Fruit fly (Drosophila melanogaster) whole organism, prepupa: Measurements from ENCODE around the gene CG42537.

ENCODE experiments used
- Blimp-1 ChIP-seq: fragments of 200-800 bp; sonication (Bioruptor generic); optimal IDR thresholded peaks from 3 replicates; lab custom pipeline; 2017; ENCODE audit warnings: missing biosample characterization, missing genetic modification characterization, mild to moderate bottlenecking, moderate library complexity, missing genetic modification reagents
- CG10631 ChIP-seq: fragments of 200-800 bp; sonication (Bioruptor generic); optimal IDR thresholded peaks from 2 replicates; lab custom pipeline; 2016; ENCODE audit warnings: missing biosample characterization, missing genetic modification characterization
- CG10669 ChIP-seq: fragments of 200-800 bp; sonication (Bioruptor generic); optimal IDR thresholded peaks from 3 replicates; lab custom pipeline; 2018; ENCODE audit warnings: missing biosample characterization, mild to moderate bottlenecking, missing genetic modification characterization, moderate library complexity
- CG11294 ChIP-seq: fragments of 200-800 bp; sonication (Bioruptor generic); IDR thresholded peaks from 2 replicates; pipeline ENCODE4 v1.3.6; 2022; ENCODE audit warnings: missing biosample characterization, missing genetic modification characterization
- CG15336 ChIP-seq: fragments of 200-800 bp; sonication (Bioruptor generic); IDR thresholded peaks from 2 replicates; pipeline ENCODE4 v1.3.6; 2022; ENCODE audit warnings: missing biosample characterization, missing genetic modification characterization
- CG16779 ChIP-seq: fragments of 200-800 bp; sonication (Bioruptor generic); optimal IDR thresholded peaks from 3 replicates; lab custom pipeline; 2017; ENCODE audit warnings: missing biosample characterization, mild to moderate bottlenecking, missing genetic modification characterization
- CG3032 ChIP-seq: fragments of 200-800 bp; optimal IDR thresholded peaks from 2 replicates; lab custom pipeline; 2019; ENCODE audit warnings: missing biosample characterization, mild to moderate bottlenecking, missing genetic modification characterization, moderate library complexity
- CG32006 ChIP-seq: fragments of 200-800 bp; sonication (Bioruptor generic); optimal IDR thresholded peaks from 3 replicates; lab custom pipeline; 2017; ENCODE audit warnings: missing biosample characterization, mild to moderate bottlenecking, missing genetic modification characterization
- CG3919 ChIP-seq: fragments of 200-800 bp; sonication (Bioruptor generic); optimal IDR thresholded peaks from 3 replicates; lab custom pipeline; 2016; ENCODE audit warnings: missing biosample characterization, missing genetic modification characterization
- CG6163 ChIP-seq: fragments of 200-800 bp; sonication (Bioruptor generic); IDR thresholded peaks from 3 replicates; pipeline ENCODE4 v1.3.6; 2022; ENCODE audit warnings: missing biosample characterization, missing genetic modification characterization
- CG6276 ChIP-seq: fragments of 200-800 bp; sonication (Bioruptor generic); optimal IDR thresholded peaks from 2 replicates; lab custom pipeline; 2017; ENCODE audit warnings: missing biosample characterization, mild to moderate bottlenecking, missing genetic modification characterization
- CG6792 ChIP-seq: fragments of 200-800 bp; sonication (Bioruptor generic); optimal IDR thresholded peaks from 3 replicates; lab custom pipeline; 2016; ENCODE audit warnings: missing biosample characterization, missing genetic modification characterization
- CG6808 ChIP-seq: fragments of 200-800 bp; sonication (Bioruptor generic); optimal IDR thresholded peaks from 3 replicates; lab custom pipeline; 2017; ENCODE audit warnings: missing biosample characterization, missing genetic modification characterization, mild to moderate bottlenecking, moderate library complexity, missing genetic modification reagents
- CG6854 ChIP-seq: fragments of 200-800 bp; sonication (Bioruptor generic); optimal IDR thresholded peaks from 2 replicates; lab custom pipeline; 2017; ENCODE audit warnings: missing biosample characterization, mild to moderate bottlenecking, missing genetic modification characterization
- CG7368 ChIP-seq: fragments of 200-800 bp; sonication (Bioruptor generic); optimal IDR thresholded peaks from 3 replicates; lab custom pipeline; 2016; ENCODE audit warnings: missing biosample characterization, missing genetic modification characterization
- CG8119 ChIP-seq: fragments of 200-800 bp; sonication (Bioruptor generic); IDR thresholded peaks from 3 replicates; pipeline ENCODE4 v1.3.6; 2022; ENCODE audit warnings: missing biosample characterization, missing genetic modification characterization
- CG8319 ChIP-seq: fragments of 200-800 bp; sonication (Bioruptor generic); optimal IDR thresholded peaks from 3 replicates; lab custom pipeline; 2016; ENCODE audit warnings: missing biosample characterization, missing genetic modification characterization
- CG8632 ChIP-seq: fragments of 200-800 bp; sonication (Bioruptor generic); optimal IDR thresholded peaks from 3 replicates; lab custom pipeline; 2016; ENCODE audit warnings: missing biosample characterization, missing genetic modification characterization
- CG9139 ChIP-seq: fragments of 200-800 bp; sonication (Bioruptor generic); optimal IDR thresholded peaks from 3 replicates; lab custom pipeline; 2017; ENCODE audit warnings: missing biosample characterization, mild to moderate bottlenecking, missing genetic modification characterization
- Eip78C ChIP-seq: fragments of 200-800 bp; sonication (Bioruptor generic); peaks from one replicate; lab custom pipeline; 2016; ENCODE audit warnings: missing biosample characterization, missing genetic modification characterization
- Eip93F ChIP-seq: fragments of 200-800 bp; sonication (Bioruptor generic); optimal IDR thresholded peaks from 2 replicates; lab custom pipeline; 2016; ENCODE audit warnings: missing biosample characterization, mild to moderate bottlenecking, missing genetic modification characterization
- Ets21C ChIP-seq: fragments of 200-800 bp; sonication (Bioruptor generic); optimal IDR thresholded peaks from 3 replicates; lab custom pipeline; 2016; ENCODE audit warnings: missing biosample characterization, missing genetic modification characterization
- Gug ChIP-seq: fragments of 200-800 bp; sonication (Bioruptor generic); IDR thresholded peaks from 2 replicates; pipeline ENCODE4 v1.3.6; 2022; ENCODE audit warnings: missing biosample characterization, missing genetic modification characterization
- Hr38 ChIP-seq: sonication (Bioruptor generic); optimal IDR thresholded peaks from 2 replicates; lab custom pipeline; 2016; ENCODE audit warnings: missing biosample characterization, missing genetic modification characterization
- Hr39 ChIP-seq: fragments of 200-800 bp; sonication (Bioruptor generic); optimal IDR thresholded peaks from 2 replicates; lab custom pipeline; 2016; ENCODE audit warnings: missing biosample characterization, missing genetic modification characterization
- Hr4 ChIP-seq: fragments of 200-800 bp; sonication (Bioruptor generic); optimal IDR thresholded peaks from 3 replicates; lab custom pipeline; 2016; ENCODE audit warnings: missing biosample characterization, missing genetic modification characterization
- Met ChIP-seq: fragments of 200-800 bp; sonication (Bioruptor generic); optimal IDR thresholded peaks from 3 replicates; lab custom pipeline; 2016; ENCODE audit warnings: missing biosample characterization, missing genetic modification characterization
- OdsH ChIP-seq: fragments of 200-800 bp; sonication (Bioruptor generic); optimal IDR thresholded peaks from 3 replicates; lab custom pipeline; 2016; ENCODE audit warnings: missing biosample characterization, missing genetic modification characterization
- Smox ChIP-seq: fragments of 200-800 bp; sonication (Bioruptor generic); optimal IDR thresholded peaks from 3 replicates; lab custom pipeline; 2016; ENCODE audit warnings: missing biosample characterization, missing genetic modification characterization
- Sox15 ChIP-seq: fragments of 200-800 bp; sonication (Bioruptor generic); optimal IDR thresholded peaks from 3 replicates; lab custom pipeline; 2016; ENCODE audit warnings: missing biosample characterization, missing genetic modification characterization
- achi ChIP-seq: fragments of 200-800 bp; sonication (Bioruptor generic); optimal IDR thresholded peaks from 3 replicates; lab custom pipeline; 2016; ENCODE audit warnings: missing biosample characterization, missing genetic modification characterization
- acj6 ChIP-seq: fragments of 200-800 bp; sonication (Bioruptor generic); optimal IDR thresholded peaks from 3 replicates; lab custom pipeline; 2016; ENCODE audit warnings: missing biosample characterization, missing genetic modification characterization
- cyc ChIP-seq: fragments of 200-800 bp; sonication (Bioruptor generic); optimal IDR thresholded peaks from 3 replicates; lab custom pipeline; 2016; ENCODE audit warnings: missing biosample characterization, missing genetic modification characterization
- dac ChIP-seq: fragments of 200-800 bp; sonication (Bioruptor generic); optimal IDR thresholded peaks from 2 replicates; lab custom pipeline; 2017; ENCODE audit warnings: missing biosample characterization, mild to moderate bottlenecking, missing genetic modification characterization
- dsx ChIP-seq: fragments of 200-800 bp; optimal IDR thresholded peaks from 3 replicates; lab custom pipeline; 2019; ENCODE audit warnings: missing biosample characterization, mild to moderate bottlenecking, missing genetic modification characterization, moderate library complexity; ENCODE audit not compliant: poor library complexity, severe bottlenecking
- eg ChIP-seq: fragments of 200-800 bp; sonication (Bioruptor generic); IDR thresholded peaks from 3 replicates; pipeline ENCODE4 v1.3.6; 2022; ENCODE audit warnings: missing biosample characterization, missing genetic modification characterization
- esn ChIP-seq: fragments of 200-800 bp; sonication (Bioruptor generic); optimal IDR thresholded peaks from 2 replicates; lab custom pipeline; 2016; ENCODE audit warnings: missing biosample characterization, mild to moderate bottlenecking, missing genetic modification characterization, moderate library complexity
- fd85E ChIP-seq: fragments of 200-800 bp; sonication (Bioruptor generic); optimal IDR thresholded peaks from 3 replicates; lab custom pipeline; 2016; ENCODE audit warnings: missing biosample characterization, missing genetic modification characterization
- fkh ChIP-seq: fragments of 200-800 bp; sonication (Bioruptor generic); optimal IDR thresholded peaks from 3 replicates; lab custom pipeline; 2017; ENCODE audit warnings: missing biosample characterization, mild to moderate bottlenecking, missing genetic modification characterization, moderate library complexity
- lz ChIP-seq: fragments of 200-800 bp; sonication (Bioruptor generic); optimal IDR thresholded peaks from 3 replicates; lab custom pipeline; 2016; ENCODE audit warnings: missing biosample characterization, missing genetic modification characterization
- ss ChIP-seq, 2 experiments: fragments of 200-800 bp; sonication (Bioruptor generic); optimal IDR thresholded peaks; 2 replicates in 1 of 2; 3 replicates in 1 of 2; lab custom pipeline; 2017 to 2018; ENCODE audit warnings: mild to moderate bottlenecking in 2 of 2, missing biosample characterization in 2 of 2, missing genetic modification characterization in 2 of 2, moderate library complexity in 1 of 2
- svp ChIP-seq: fragments of 200-800 bp; sonication (Bioruptor generic); peaks from one replicate; lab custom pipeline; 2016; ENCODE audit warnings: missing biosample characterization, missing genetic modification characterization
- topi ChIP-seq: fragments of 200-800 bp; sonication (Bioruptor generic); optimal IDR thresholded peaks from 3 replicates; lab custom pipeline; 2016; ENCODE audit warnings: missing biosample characterization, missing genetic modification characterization

Gene CG42537

dm6 chr3R:6404174-6404573 is 26.6 kb downstream of the CG42537 start (continued):
- no peak for TF ChIP-seq CG6854 (GFP tag; lab: Kevin White, UChicago)
- TF ChIP-seq CG6276 (GFP tag; lab: Kevin White, UChicago), result peak; percentile 74
- TF ChIP-seq CG32006, result peak; percentile 82
- peak; percentile 55 for TF ChIP-seq Sox15 (GFP tag; lab: Kevin White, UChicago)
- TF ChIP-seq CG11294 (GFP tag; lab: Robert Waterston, UW), result peak; percentile 66
- TF ChIP-seq cyc (GFP tag; lab: Kevin White, UChicago), result peak; percentile 73
- peak; percentile 75 for TF ChIP-seq topi (GFP tag; lab: Kevin White, UChicago)
- TF ChIP-seq CG10669, result peak; percentile 64
- peak; percentile 78 for TF ChIP-seq acj6 (GFP tag; lab: Kevin White, UChicago)
- TF ChIP-seq Eip78C (GFP tag; lab: Kevin White, UChicago), result peak; percentile 92
- no peak for TF ChIP-seq Hr38 (GFP tag; lab: Kevin White, UChicago)
- TF ChIP-seq CG16779 (tag; lab: Kevin White, UChicago), result peak; percentile 53
- TF ChIP-seq eg, result peak; percentile 93
- TF ChIP-seq Hr39 (GFP tag; lab: Kevin White, UChicago), result peak; percentile 71
- TF ChIP-seq CG6163 (GFP tag; lab: Robert Waterston, UW), result peak; percentile 90
- TF ChIP-seq CG8119 (GFP tag; lab: Robert Waterston, UW), result peak; percentile 88; the same call in 2 of the 3 replicates
- TF ChIP-seq CG6808 (GFP tag; lab: Kevin White, UChicago), result peak; percentile 46
- TF ChIP-seq Smox (GFP tag; lab: Kevin White, UChicago), result peak; percentile 64
- TF ChIP-seq CG9139 (GFP tag; lab: Kevin White, UChicago), result no peak
- TF ChIP-seq esn, result peak; percentile 74
- TF ChIP-seq CG3919 (GFP tag; lab: Kevin White, UChicago), result peak; percentile 79
- TF ChIP-seq fd85E (GFP tag; lab: Kevin White, UChicago), result no peak
- no peak for TF ChIP-seq Eip93F (GFP tag; lab: Kevin White, UChicago)
- peak; percentile 78 for TF ChIP-seq achi (GFP tag; lab: Kevin White, UChicago)
- TF ChIP-seq CG3032 (tag; lab: Kevin White, UChicago), result peak; percentile 53
- TF ChIP-seq CG8632 (GFP tag; lab: Kevin White, UChicago), result peak; percentile 73
- TF ChIP-seq Hr4 (GFP tag; lab: Kevin White, UChicago), result peak; percentile 83
- peak; percentile 68 for TF ChIP-seq lz (GFP tag; lab: Kevin White, UChicago)
- peak; percentile 59 for TF ChIP-seq Ets21C (GFP tag; lab: Kevin White, UChicago)
- TF ChIP-seq dac (GFP tag; lab: Kevin White, UChicago), result peak; percentile 53
- peak; percentile 40 for TF ChIP-seq fkh (GFP tag; lab: Kevin White, UChicago)
- TF ChIP-seq, all 60 proteins: peak for 52

- TF ChIP-seq CG7368 (GFP tag; lab: Kevin White, UChicago), result no peak
- TF ChIP-seq eg, result no peak
- no peak for TF ChIP-seq Eip93F (GFP tag; lab: Kevin White, UChicago)
- peak; percentile 35 for TF ChIP-seq fd85E (GFP tag; lab: Kevin White, UChicago)
- peak; percentile 62 for TF ChIP-seq Eip78C (GFP tag; lab: Kevin White, UChicago)
- TF ChIP-seq CG15336 (GFP tag; lab: Robert Waterston, UW), result no peak
- TF ChIP-seq svp, result peak; percentile 50
- no peak for TF ChIP-seq CG8319 (GFP tag; lab: Kevin White, UChicago)
- TF ChIP-seq, all 60 proteins: peak for 3
These were observed 27.6 kb downstream of the CG42537 start for dm6 chr3R:6405239-6405638.

- TF ChIP-seq CG10669 (no peak), CG8319 (GFP tag; lab: Kevin White, UChicago) (no peak), topi (GFP tag; lab: Kevin White, UChicago) (no peak), Eip93F (GFP tag; lab: Kevin White, UChicago) (peak; percentile 51), ss (GFP tag; optimal IDR thresholded peaks at IDR 0.05; lab: Kevin White, UChicago) (peak in 1 of 2 experiments; percentile 16), Hr38 (GFP tag; lab: Kevin White, UChicago) (no peak), fkh (GFP tag; lab: Kevin White, UChicago) (peak; percentile 68), dsx (peak; percentile 63), Hr39 (GFP tag; lab: Kevin White, UChicago) (no peak), CG10631 (GFP tag; lab: Kevin White, UChicago) (peak; percentile 0), lz (GFP tag; lab: Kevin White, UChicago) (no peak), CG3919 (GFP tag; lab: Kevin White, UChicago) (peak; percentile 59), Gug (GFP tag; lab: Robert Waterston, UW) (no peak), CG8119 (GFP tag; lab: Robert Waterston, UW) (no peak), Blimp-1 (no peak), CG9139 (GFP tag; lab: Kevin White, UChicago) (peak; percentile 39), CG6792 (GFP tag; lab: Kevin White, UChicago) (no peak), CG32006 (peak; percentile 21), cyc (GFP tag; lab: Kevin White, UChicago) (no peak), CG15336 (GFP tag; lab: Robert Waterston, UW) (no peak), OdsH (GFP tag; lab: Kevin White, UChicago) (peak; percentile 22), dac (GFP tag; lab: Kevin White, UChicago) (no peak), CG6276 (GFP tag; lab: Kevin White, UChicago) (no peak), Met (GFP tag; lab: Kevin White, UChicago) (no peak)
These were observed 28.3 kb downstream of the CG42537 start, which contains the start of gene Dmtn for dm6 chr3R:6405674-6406565. Gene Dmtn, minus strand, starts transcription at chr3R:6405895.
